3 fruit fly cellular contexts compared by ENCODE assay signal in the genomic region with DNA sequence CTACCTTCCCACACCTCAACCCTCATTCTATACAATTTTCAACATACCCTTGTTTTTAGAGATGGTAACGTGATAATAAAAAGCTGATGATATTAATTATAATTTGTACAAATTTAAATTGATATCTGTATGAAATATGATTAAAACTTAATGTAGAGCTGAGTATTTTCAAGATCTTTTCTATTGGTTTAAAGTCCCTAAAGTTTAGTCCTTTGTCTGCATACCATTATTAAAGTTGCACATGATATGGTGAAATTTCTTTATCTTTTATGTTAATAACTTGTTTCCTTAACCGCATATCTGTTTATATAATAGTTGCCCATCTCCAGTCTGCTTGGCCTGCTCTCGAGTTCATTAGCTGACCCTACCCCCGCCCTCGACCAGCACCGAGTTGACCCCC.
TF ChIP-seq lines count a peak whose summit lies in the region.

No protein-coding gene starts in this region.

TF ChIP-seq in whole organism, embryonic, 481 proteins besides CTCF, POLR2A, EP300 and RAD21 (continued from another document):
- TF ChIP-seq CG18619 (GFP tag; optimal IDR thresholded peaks at IDR 0.05; lab: Kevin White, UChicago) (no peak), row (GFP tag; IDR thresholded peaks at IDR 0.05; lab: Robert Waterston, UW) (0 out of 3 replicates have a peak, but pooled peaks have one; percentile 33), usp (GFP tag; optimal IDR thresholded peaks at IDR 0.05; lab: Kevin White, UChicago) (no peak), CG30020 (tag; optimal IDR thresholded peaks at IDR 0.05; lab: Kevin White, UChicago) (no peak), D19B (GFP tag; optimal IDR thresholded peaks at IDR 0.05; lab: Kevin White, UChicago) (peak; percentile 16), sens (GFP tag; lab: Kevin White, UChicago) (peak; percentile 44), BEAF-32 (GFP tag; optimal IDR thresholded peaks at IDR 0.05; lab: Kevin White, UChicago) (peak; percentile 13), lab (GFP tag; optimal IDR thresholded peaks at IDR 0.05; lab: Kevin White, UChicago) (peak; percentile 19), az2 (GFP tag; optimal IDR thresholded peaks at IDR 0.05; lab: Kevin White, UChicago) (no peak), CG16815 (GFP tag; optimal IDR thresholded peaks at IDR 0.05; lab: Kevin White, UChicago) (no peak), CG3281 (GFP tag; optimal IDR thresholded peaks at IDR 0.05; lab: Kevin White, UChicago) (peak; percentile 28), dimm (GFP tag; IDR thresholded peaks at IDR 0.05; lab: Robert Waterston, UW) (no peak), TFAM (GFP tag; optimal IDR thresholded peaks at IDR 0.05; lab: Kevin White, UChicago) (no peak), Hmr (GFP tag; optimal IDR thresholded peaks at IDR 0.05; lab: Kevin White, UChicago) (peak; percentile 39), CG10147 (GFP tag; optimal IDR thresholded peaks at IDR 0.05; lab: Kevin White, UChicago) (peak; percentile 34), Meics (GFP tag; optimal IDR thresholded peaks at IDR 0.05; lab: Kevin White, UChicago) (peak; percentile 53)

TF ChIP-seq in whole organism, prepupa, 60 proteins besides CTCF, POLR2A, EP300 and RAD21 (continued from another document):
- TF ChIP-seq Met (GFP tag; optimal IDR thresholded peaks at IDR 0.05; lab: Kevin White, UChicago) (peak; percentile 12), OdsH (GFP tag; optimal IDR thresholded peaks at IDR 0.05; lab: Kevin White, UChicago) (peak; percentile 22), Ets96B (tag; optimal IDR thresholded peaks at IDR 0.05; lab: Kevin White, UChicago) (peak; percentile 25), CG15336 (GFP tag; IDR thresholded peaks at IDR 0.05; lab: Robert Waterston, UW) (0 out of 2 replicates have a peak, but pooled peaks have one; percentile 37), esn (GFP tag; optimal IDR thresholded peaks at IDR 0.05; lab: Kevin White, UChicago) (peak; percentile 22), Hr4 (GFP tag; optimal IDR thresholded peaks at IDR 0.05; lab: Kevin White, UChicago) (peak; percentile 11), acj6 (GFP tag; optimal IDR thresholded peaks at IDR 0.05; lab: Kevin White, UChicago) (peak; percentile 5), achi (GFP tag; optimal IDR thresholded peaks at IDR 0.05; lab: Kevin White, UChicago) (no peak)

TF ChIP-seq in whole organism, wandering third instar larva, 38 proteins besides CTCF, POLR2A, EP300 and RAD21 (continued from another document):
- TF ChIP-seq sv (GFP tag; optimal IDR thresholded peaks at IDR 0.05; lab: Kevin White, UChicago) (no peak), dsf (GFP tag; optimal IDR thresholded peaks at IDR 0.05; lab: Kevin White, UChicago; ENCODE audit: borderline replicate concordance) (no peak), pan (optimal IDR thresholded peaks at IDR 0.05; lab: Kevin White, UChicago) (no peak), Rel (GFP tag; optimal IDR thresholded peaks at IDR 0.05; lab: Kevin White, UChicago) (no peak), Rel (tag; optimal IDR thresholded peaks at IDR 0.05; lab: Kevin White, UChicago) (no peak), usp (GFP tag; optimal IDR thresholded peaks at IDR 0.05; lab: Kevin White, UChicago) (no peak)
